Worm (Caenorhabditis elegans) whole organism, L3 larva: Measurements from ENCODE around the gene grd-6.

Experiments
- R02D3.7 ChIP-seq: fragments of 150-350 bp; optimal IDR thresholded peaks from 2 replicates; lab custom pipeline; 2014; ENCODE audit warnings: missing biosample characterization, missing genetic modification characterization
- ceh-28 ChIP-seq: fragments of 150-350 bp; optimal IDR thresholded peaks from 2 replicates; lab custom pipeline; 2014; ENCODE audit warnings: missing biosample characterization, missing genetic modification reagents, missing genetic modification characterization
- daf-12 ChIP-seq: fragments of 150-350 bp; optimal IDR thresholded peaks from 2 replicates; lab custom pipeline; 2014; ENCODE audit warnings: missing biosample characterization, missing genetic modification reagents, missing genetic modification characterization
- egl-27 ChIP-seq: sonication (generic microtip); optimal IDR thresholded peaks from 4 replicates; lab custom pipeline; 2017; ENCODE audit warnings: missing biosample characterization, missing genetic modification reagents, missing genetic modification characterization
- egl-5 ChIP-seq: fragments of 150-350 bp; optimal IDR thresholded peaks from 2 replicates; lab custom pipeline; 2017; ENCODE audit warnings: missing biosample characterization, missing genetic modification reagents, missing genetic modification characterization, inconsistent platforms
- elt-3 ChIP-seq, 3 experiments: fragments of 150-350 bp in 1 of 3; sonication (generic microtip) in 2 of 3; optimal IDR thresholded peaks; 2 replicates in 2 of 3; 4 replicates in 1 of 3; lab custom pipeline; 2014 to 2017; ENCODE audit warnings: missing biosample characterization in 3 of 3, missing genetic modification characterization in 3 of 3
- eor-1 ChIP-seq, 2 experiments: fragments of 150-350 bp; optimal IDR thresholded peaks; 2 replicates each; lab custom pipeline; 2014 to 2018; ENCODE audit warnings: missing biosample characterization in 2 of 2, missing genetic modification characterization in 2 of 2
- fkh-10 ChIP-seq: sonication (generic microtip); optimal IDR thresholded peaks from 2 replicates; lab custom pipeline; 2017; ENCODE audit warnings: missing biosample characterization, missing genetic modification reagents, missing genetic modification characterization
- hmg-11 ChIP-seq: sonication (generic microtip); optimal IDR thresholded peaks from 2 replicates; lab custom pipeline; 2016; ENCODE audit warnings: missing genetic modification characterization, missing compliant biosample characterization
- lin-15B ChIP-seq: fragments of 150-350 bp; optimal IDR thresholded peaks from 2 replicates; lab custom pipeline; 2014; ENCODE audit warnings: missing biosample characterization, missing genetic modification characterization
- lin-39 ChIP-seq: fragments of 150-350 bp; optimal IDR thresholded peaks from 2 replicates; lab custom pipeline; 2018; ENCODE audit warnings: missing biosample characterization, missing genetic modification reagents, missing genetic modification characterization
- nfya-1 ChIP-seq: sonication (generic microtip); optimal IDR thresholded peaks from 2 replicates; lab custom pipeline; 2017; ENCODE audit warnings: missing genetic modification characterization, mild to moderate bottlenecking, missing compliant biosample characterization, antibody characterized with exemption, moderate library complexity; ENCODE audit not compliant: insufficient read depth
- nhr-11 ChIP-seq: fragments of 150-350 bp; optimal IDR thresholded peaks from 2 replicates; lab custom pipeline; 2014; ENCODE audit warnings: missing biosample characterization, missing genetic modification characterization
- nhr-12 ChIP-seq: fragments of 150-350 bp; optimal IDR thresholded peaks from 2 replicates; lab custom pipeline; 2014; ENCODE audit warnings: missing biosample characterization, missing genetic modification characterization
- nhr-28 ChIP-seq: fragments of 150-350 bp; optimal IDR thresholded peaks from 2 replicates; lab custom pipeline; 2014; ENCODE audit warnings: missing biosample characterization, missing genetic modification characterization
- nhr-43 ChIP-seq: sonication (generic microtip); optimal IDR thresholded peaks from 2 replicates; lab custom pipeline; 2016; ENCODE audit warnings: mild to moderate bottlenecking, missing genetic modification characterization, missing compliant biosample characterization; ENCODE audit not compliant: poor library complexity, severe bottlenecking
- pha-4 ChIP-seq: fragments of 150-350 bp; optimal IDR thresholded peaks from 2 replicates; lab custom pipeline; 2014; ENCODE audit warnings: missing biosample characterization, missing genetic modification reagents, missing genetic modification characterization
- snpc-4 ChIP-seq: fragments of 150-350 bp; optimal IDR thresholded peaks from 2 replicates; lab custom pipeline; 2014; ENCODE audit warnings: missing biosample characterization, missing genetic modification characterization
- tbx-2 ChIP-seq: sonication (generic microtip); optimal IDR thresholded peaks from 2 replicates; lab custom pipeline; 2016; ENCODE audit warnings: mild to moderate bottlenecking, missing genetic modification characterization, missing compliant biosample characterization
- unc-62 ChIP-seq: fragments of 150-350 bp; sonication (generic microtip); optimal IDR thresholded peaks from 4 replicates; lab custom pipeline; 2014; ENCODE audit warnings: missing biosample characterization, missing genetic modification reagents, missing genetic modification characterization

Gene grd-6

ce11 chrV:9273587-9273986 lies 51.9 kb downstream of the grd-6 start:
- TF ChIP-seq snpc-4 (tag; lab: Kevin White, UChicago) (peak; percentile 45), tbx-2 (tag; lab: Kevin White, UChicago) (peak; percentile 31), R02D3.7 (peak; percentile 9), nhr-11 (no peak), eor-1 (tag; optimal IDR thresholded peaks at IDR 0.05; lab: Kevin White, UChicago) (no peak), ceh-28 (peak; percentile 59), nhr-28 (no peak), lin-15B (tag; lab: Kevin White, UChicago) (peak; percentile 45), lin-39 (tag; lab: Kevin White, UChicago) (peak; percentile 95), unc-62 (GFP tag; lab: Kevin White, UChicago) (peak; percentile 53), nhr-43 (tag; lab: Kevin White, UChicago) (peak; percentile 40), daf-12 (no peak), elt-3 (tag; optimal IDR thresholded peaks at IDR 0.05; lab: Kevin White, UChicago) (no peak), hmg-11 (tag; lab: Kevin White, UChicago) (peak; percentile 79), pha-4 (peak; percentile 33), fkh-10 (peak; percentile 46), egl-5 (tag; lab: Kevin White, UChicago) (peak; percentile 8), nfya-1 (tag; lab: Kevin White, UChicago) (peak; percentile 70), nhr-12 (no peak), egl-27 (tag; lab: Kevin White, UChicago) (peak; percentile 21)
